Worm (Caenorhabditis elegans): ENCODE data around the gene nhr-76.

Gene nhr-76

ce11 chrIV:620324-620723 is 7.0 kb upstream of the nhr-76 start (continued):
- TF ChIP-seq akir-1 (GFP tag; optimal IDR thresholded peaks at IDR 0.05), result peak; percentile 29
- TF ChIP-seq F37B4.10 (GFP tag; IDR thresholded peaks at IDR 0.05), result no peak
- TF ChIP-seq attf-6 (GFP tag; IDR thresholded peaks at IDR 0.05), result no peak
- peak; percentile 27; the same call in 1 of the 2 replicates for TF ChIP-seq hmg-20 (GFP tag; IDR thresholded peaks at IDR 0.05)
- no peak for TF ChIP-seq lir-1 (GFP tag; conservative IDR thresholded peaks at IDR 0.05)
- no peak for TF ChIP-seq ceh-79 (tag; optimal IDR thresholded peaks at IDR 0.05)
- TF ChIP-seq attf-3 (GFP tag; conservative IDR thresholded peaks at IDR 0.05), result no peak
- TF ChIP-seq pha-4 (tag; optimal IDR thresholded peaks at IDR 0.05), result no peak

- TF ChIP-seq Y53F4B.3 (GFP tag; IDR thresholded peaks at IDR 0.05), result no peak
- TF ChIP-seq attf-3 (GFP tag; conservative IDR thresholded peaks at IDR 0.05), result no peak
- no peak for TF ChIP-seq ztf-22 (GFP tag; optimal IDR thresholded peaks at IDR 0.05)
- TF ChIP-seq ztf-18 (tag; optimal IDR thresholded peaks at IDR 0.05), result no peak
- TF ChIP-seq ccch-3 (GFP tag; optimal IDR thresholded peaks at IDR 0.05), result no peak
- TF ChIP-seq F49E8.2 (tag; optimal IDR thresholded peaks at IDR 0.05; ENCODE audit: insufficient read depth), result no peak
- no peak for TF ChIP-seq ceh-27 (GFP tag; optimal IDR thresholded peaks at IDR 0.05)
These were observed 4.3 kb upstream of the nhr-76 start for ce11 chrIV:622989-623388.

- TF ChIP-seq Y95B8A.8 (GFP tag; IDR thresholded peaks at IDR 0.05) (no peak), aptf-3 (GFP tag; IDR thresholded peaks at IDR 0.05) (0 out of 2 replicates have a peak, but pooled peaks have one; percentile 23), D2030.7 (GFP tag; IDR thresholded peaks at IDR 0.05) (peak; percentile 37; the same call in 1 of the 2 replicates), aptf-2 (GFP tag; conservative IDR thresholded peaks at IDR 0.05) (peak; percentile 56; the same call in 1 of the 2 replicates), attf-6 (GFP tag; IDR thresholded peaks at IDR 0.05) (peak; percentile 81)
These were observed 3.5 kb upstream of the nhr-76 start for ce11 chrIV:623876-624275.

- TF ChIP-seq ceh-40 (GFP tag; IDR thresholded peaks at IDR 0.05) (no peak), unc-62 (GFP tag; optimal IDR thresholded peaks at IDR 0.05) (peak; percentile 81), bed-1 (GFP tag; IDR thresholded peaks at IDR 0.05) (no peak), snpc-4 (GFP tag; optimal IDR thresholded peaks at IDR 0.05) (no peak), snpc-4 (tag; optimal IDR thresholded peaks at IDR 0.05) (peak in 2 of 4 experiments; percentile 5 to 18), dox-1 (GFP tag; IDR thresholded peaks at IDR 0.05) (peak; percentile 40; the same call in 1 of the 2 replicates), cebp-1 (GFP tag; IDR thresholded peaks at IDR 0.05) (no peak), cebp-1 (tag; optimal IDR thresholded peaks at IDR 0.05) (peak; percentile 27), lin-40 (tag; optimal IDR thresholded peaks at IDR 0.05) (peak; percentile 53), mes-4 (tag; optimal IDR thresholded peaks at IDR 0.05) (no peak), nhr-80 (tag; optimal IDR thresholded peaks at IDR 0.05) (peak; percentile 86), F33H1.4 (GFP tag; IDR thresholded peaks at IDR 0.05) (no peak), die-1 (tag; optimal IDR thresholded peaks at IDR 0.05) (no peak)
These were observed 1.3 kb upstream of the nhr-76 start for ce11 chrIV:625947-626548.

ce11 chrIV:630598-630997 is 3.3 kb downstream of the nhr-76 start:
- TF ChIP-seq atf-7 (tag; optimal IDR thresholded peaks at IDR 0.05) (no peak), him-1 (tag; optimal IDR thresholded peaks at IDR 0.05) (no peak), ceh-79 (tag; optimal IDR thresholded peaks at IDR 0.05) (no peak), lin-26 (GFP tag; IDR thresholded peaks at IDR 0.05) (no peak), aptf-3 (GFP tag; IDR thresholded peaks at IDR 0.05) (no peak), cebp-2 (GFP tag; IDR thresholded peaks at IDR 0.05) (no peak), lir-1 (GFP tag; conservative IDR thresholded peaks at IDR 0.05) (no peak)
